Worm (Caenorhabditis elegans) whole organism, young adult: ENCODE results near the gene C02F12.5.

Experiments used
- B0019.2 ChIP-seq: fragments of 200-800 bp; sonication (Bioruptor generic); conservative IDR thresholded peaks from 2 replicates; pipeline ENCODE4 v1.3.6; 2022; ENCODE audit warnings: missing genetic modification reagents, missing genetic modification characterization, missing compliant biosample characterization
- let-607 ChIP-seq, 2 experiments: fragments of 200-800 bp in 1 of 2; sonication (Bioruptor generic) in 1 of 2; sonication (generic microtip) in 1 of 2; optimal IDR thresholded peaks; 2 replicates each; lab custom pipeline; 2016 to 2018; ENCODE audit warnings: mild to moderate bottlenecking in 2 of 2, missing compliant biosample characterization in 2 of 2, missing genetic modification characterization in 2 of 2, moderate library complexity in 2 of 2, missing genotype in 1 of 2
- snpc-4 ChIP-seq, 5 experiments: fragments of 150-350 bp in 1 of 5; sonication (generic microtip) in 4 of 5; optimal IDR thresholded peaks; 2 replicates each; lab custom pipeline; 2014 to 2018; ENCODE audit warnings: missing genetic modification characterization in 5 of 5, missing biosample characterization in 3 of 5, antibody characterized with exemption in 2 of 5, mild to moderate bottlenecking in 2 of 5, missing compliant biosample characterization in 2 of 5, missing genotype in 2 of 5, moderate library complexity in 2 of 5, missing genetic modification reagents in 1 of 5

- no peak for TF ChIP-seq snpc-4 (GFP tag; optimal IDR thresholded peaks at IDR 0.05; lab: Kevin White, UChicago)
- no peak for TF ChIP-seq snpc-4 (tag; optimal IDR thresholded peaks at IDR 0.05; lab: Kevin White, UChicago)
- no peak for TF ChIP-seq let-607 (tag; optimal IDR thresholded peaks at IDR 0.05; lab: Kevin White, UChicago)
- no peak for TF ChIP-seq B0019.2 (GFP tag; lab: Robert Waterston, UW)
Measured at ce11 chrX:3645924-3646323, 26.0 kb downstream of the C02F12.5 start.
